Fruit fly (Drosophila melanogaster) whole organism, embryonic: ENCODE data around the gene Ipo9.

Experiments
- Abd-B ChIP-seq: fragments of 200-800 bp; sonication (Bioruptor generic); optimal IDR thresholded peaks from 2 replicates; lab custom pipeline; 2018; ENCODE audit warnings: missing biosample characterization, mild to moderate bottlenecking, missing genetic modification characterization, moderate library complexity
- Antp ChIP-seq: fragments of 200-800 bp; sonication (Bioruptor generic); optimal IDR thresholded peaks from 3 replicates; lab custom pipeline; 2016; ENCODE audit warnings: missing biosample characterization, missing genetic modification characterization
- CG11560 ChIP-seq: fragments of 200-800 bp; sonication (Bioruptor generic); IDR thresholded peaks from 3 replicates; pipeline ENCODE4 v1.3.6; 2022; ENCODE audit warnings: missing biosample characterization, missing genetic modification characterization
- CG11695 ChIP-seq: fragments of 200-800 bp; sonication (Bioruptor generic); IDR thresholded peaks from 3 replicates; pipeline ENCODE4 v1.3.6; 2022; ENCODE audit warnings: missing biosample characterization, missing genetic modification characterization
- CG14014 ChIP-seq: fragments of 200-800 bp; sonication (Bioruptor generic); IDR thresholded peaks from 2 replicates; pipeline ENCODE4 v1.3.6; 2022; ENCODE audit warnings: missing biosample characterization, missing genetic modification characterization
- CG14667 ChIP-seq: fragments of 200-800 bp; sonication (Bioruptor generic); IDR thresholded peaks from 2 replicates; pipeline ENCODE4 v1.3.6; 2022; ENCODE audit warnings: missing biosample characterization, missing genetic modification characterization
- CG16779 ChIP-seq: fragments of 200-800 bp; sonication (Bioruptor generic); IDR thresholded peaks from 2 replicates; pipeline ENCODE4 v1.3.6; 2022; ENCODE audit warnings: missing biosample characterization, missing genetic modification characterization
- CG17186 ChIP-seq: fragments of 200-800 bp; sonication (Bioruptor generic); optimal IDR thresholded peaks from 3 replicates; lab custom pipeline; 2017; ENCODE audit warnings: missing biosample characterization, missing genetic modification reagents, missing genetic modification characterization
- CG17328 ChIP-seq: fragments of 200-800 bp; sonication (Bioruptor generic); IDR thresholded peaks from 2 replicates; pipeline ENCODE4 v1.3.6; 2022; ENCODE audit warnings: missing biosample characterization, missing genetic modification characterization
- CG17361 ChIP-seq: fragments of 200-800 bp; sonication (Bioruptor generic); IDR thresholded peaks from 3 replicates; pipeline ENCODE4 v1.3.6; 2022; ENCODE audit warnings: missing biosample characterization, missing genetic modification characterization
- CG18599 ChIP-seq: fragments of 200-800 bp; sonication (Bioruptor generic); optimal IDR thresholded peaks from 3 replicates; lab custom pipeline; 2017; ENCODE audit warnings: missing biosample characterization, missing genetic modification characterization, mild to moderate bottlenecking, moderate library complexity, missing genetic modification reagents
- CG18764 ChIP-seq: fragments of 200-800 bp; sonication (Bioruptor generic); optimal IDR thresholded peaks from 3 replicates; lab custom pipeline; 2016; ENCODE audit warnings: missing biosample characterization, missing genetic modification characterization
- CG31441 ChIP-seq: fragments of 200-800 bp; sonication (Bioruptor generic); IDR thresholded peaks from 2 replicates; pipeline ENCODE4 v1.3.6; 2022; ENCODE audit warnings: missing biosample characterization, missing genetic modification characterization
- CG3281 ChIP-seq: fragments of 200-800 bp; sonication (Bioruptor generic); optimal IDR thresholded peaks from 3 replicates; lab custom pipeline; 2017; ENCODE audit warnings: missing biosample characterization, mild to moderate bottlenecking, missing genetic modification characterization
- CG4424 ChIP-seq: fragments of 200-800 bp; sonication (Bioruptor generic); optimal IDR thresholded peaks from 3 replicates; lab custom pipeline; 2016; ENCODE audit warnings: missing biosample characterization, missing genetic modification characterization
- CG4854 ChIP-seq: fragments of 200-800 bp; sonication (Bioruptor generic); optimal IDR thresholded peaks from 2 replicates; lab custom pipeline; 2016; ENCODE audit warnings: missing biosample characterization, missing genetic modification characterization, inconsistent platforms
- CG5953 ChIP-seq: fragments of 200-800 bp; sonication (Bioruptor generic); IDR thresholded peaks from 2 replicates; pipeline ENCODE4 v1.3.6; 2022; ENCODE audit warnings: missing biosample characterization, missing genetic modification characterization
- CG6175 ChIP-seq: fragments of 200-800 bp; sonication (Bioruptor generic); IDR thresholded peaks from 3 replicates; pipeline ENCODE4 v1.3.6; 2022; ENCODE audit warnings: missing biosample characterization, missing genetic modification characterization
- CG6791 ChIP-seq: fragments of 200-800 bp; sonication (Bioruptor generic); IDR thresholded peaks from 3 replicates; pipeline ENCODE4 v1.3.6; 2022; ENCODE audit warnings: missing biosample characterization, missing genetic modification characterization; ENCODE audit not compliant: partially characterized antibody
- CG8089 ChIP-seq: fragments of 200-800 bp; sonication (Bioruptor generic); optimal IDR thresholded peaks from 3 replicates; lab custom pipeline; 2016; ENCODE audit warnings: missing biosample characterization, missing genetic modification characterization
- CG9609 ChIP-seq: fragments of 200-800 bp; sonication (Bioruptor generic); optimal IDR thresholded peaks from 3 replicates; lab custom pipeline; 2016; ENCODE audit warnings: missing biosample characterization, missing genetic modification characterization
- CoRest ChIP-seq: fragments of 200-800 bp; sonication (Bioruptor generic); optimal IDR thresholded peaks from 3 replicates; lab custom pipeline; 2018; ENCODE audit warnings: missing biosample characterization, mild to moderate bottlenecking, missing genetic modification characterization, moderate library complexity
- Dip2 ChIP-seq: fragments of 200-800 bp; sonication (Bioruptor generic); IDR thresholded peaks from 2 replicates; pipeline ENCODE4 v1.3.6; 2022; ENCODE audit warnings: missing biosample characterization, missing genetic modification characterization
- HmgZ ChIP-seq: fragments of 200-800 bp; sonication (Bioruptor generic); optimal IDR thresholded peaks from 2 replicates; lab custom pipeline; 2018; ENCODE audit warnings: missing biosample characterization, mild to moderate bottlenecking, missing genetic modification characterization
- Hr3 ChIP-seq: fragments of 200-800 bp; sonication (Bioruptor generic); optimal IDR thresholded peaks from 3 replicates; lab custom pipeline; 2016; ENCODE audit warnings: missing biosample characterization, missing genetic modification characterization
- Meics ChIP-seq: fragments of 200-800 bp; sonication (Bioruptor generic); optimal IDR thresholded peaks from 2 replicates; lab custom pipeline; 2017; ENCODE audit warnings: missing biosample characterization, mild to moderate bottlenecking, missing genetic modification characterization
- Mrtf ChIP-seq: fragments of 200-800 bp; sonication (Bioruptor generic); IDR thresholded peaks from 3 replicates; pipeline ENCODE4 v1.3.6; 2022; ENCODE audit warnings: missing biosample characterization, missing genetic modification characterization
- Nf-YC ChIP-seq: fragments of 200-800 bp; optimal IDR thresholded peaks from 3 replicates; lab custom pipeline; 2019; ENCODE audit warnings: missing biosample characterization, mild to moderate bottlenecking, missing genetic modification characterization, moderate library complexity
- Sry-δ ChIP-seq: fragments of 200-800 bp; sonication (Bioruptor generic); optimal IDR thresholded peaks from 2 replicates; lab custom pipeline; 2016; ENCODE audit warnings: missing biosample characterization, missing genetic modification characterization
- aop ChIP-seq: fragments of 200-800 bp; sonication (Bioruptor generic); IDR thresholded peaks from 2 replicates; pipeline ENCODE4 v1.3.6; 2022; ENCODE audit warnings: missing biosample characterization, missing genetic modification characterization
- ap ChIP-seq: fragments of 200-800 bp; sonication (Bioruptor generic); IDR thresholded peaks from 2 replicates; pipeline ENCODE4 v1.3.6; 2022; ENCODE audit warnings: missing biosample characterization, missing genetic modification characterization
- ara ChIP-seq: fragments of 200-800 bp; sonication (Bioruptor generic); IDR thresholded peaks from 2 replicates; pipeline ENCODE4 v1.3.6; 2022; ENCODE audit warnings: missing biosample characterization, missing genetic modification characterization
- cad ChIP-seq: fragments of >200 bp; optimal IDR thresholded peaks from 2 replicates; lab custom pipeline; 2017; ENCODE audit warnings: missing biosample characterization, missing genetic modification characterization
- chn ChIP-seq: fragments of 200-800 bp; sonication (Bioruptor generic); optimal IDR thresholded peaks from 2 replicates; lab custom pipeline; 2016; ENCODE audit warnings: missing biosample characterization, missing genetic modification characterization
- ci ChIP-seq: fragments of 200-800 bp; sonication (Bioruptor generic); IDR thresholded peaks from 3 replicates; pipeline ENCODE4 v1.3.6; 2022; ENCODE audit warnings: missing biosample characterization, missing genetic modification characterization
- corto ChIP-seq: fragments of 200-800 bp; sonication (Bioruptor generic); optimal IDR thresholded peaks from 2 replicates; lab custom pipeline; 2016; ENCODE audit warnings: missing biosample characterization, mild to moderate bottlenecking, missing genetic modification characterization, moderate library complexity
- da ChIP-seq: fragments of 200-800 bp; sonication (Bioruptor generic); optimal IDR thresholded peaks from 2 replicates; lab custom pipeline; 2016; ENCODE audit warnings: missing biosample characterization, missing genetic modification characterization
- dati ChIP-seq: fragments of 200-800 bp; sonication (Bioruptor generic); IDR thresholded peaks from 2 replicates; pipeline ENCODE4 v1.3.6; 2022; ENCODE audit warnings: missing biosample characterization, missing genetic modification characterization
- dimm ChIP-seq: fragments of 200-800 bp; sonication (Bioruptor generic); IDR thresholded peaks from 2 replicates; pipeline ENCODE4 v1.3.6; 2022; ENCODE audit warnings: missing biosample characterization, missing genetic modification characterization
- dm ChIP-seq: fragments of 200-800 bp; sonication (Bioruptor generic); optimal IDR thresholded peaks from 3 replicates; lab custom pipeline; 2016; ENCODE audit warnings: missing biosample characterization, missing genetic modification characterization
- gcm2 ChIP-seq: fragments of 200-800 bp; sonication (Bioruptor generic); optimal IDR thresholded peaks from 2 replicates; lab custom pipeline; 2016; ENCODE audit warnings: missing biosample characterization, missing genetic modification characterization
- knrl ChIP-seq: fragments of 200-800 bp; sonication (Bioruptor generic); IDR thresholded peaks from 3 replicates; pipeline ENCODE4 v1.3.6; 2022; ENCODE audit warnings: missing biosample characterization, missing genetic modification characterization; ENCODE audit not compliant: partially characterized antibody
- lbe ChIP-seq: fragments of 200-800 bp; sonication (Bioruptor generic); optimal IDR thresholded peaks from 2 replicates; lab custom pipeline; 2016; ENCODE audit warnings: missing biosample characterization, mild to moderate bottlenecking, missing genetic modification characterization
- mld ChIP-seq: fragments of 200-800 bp; sonication (Bioruptor generic); IDR thresholded peaks from 3 replicates; pipeline ENCODE4 v1.3.6; 2022; ENCODE audit warnings: missing biosample characterization, missing genetic modification characterization; ENCODE audit not compliant: partially characterized antibody
- nerfin-2 ChIP-seq: fragments of 200-800 bp; sonication (Bioruptor generic); IDR thresholded peaks from 2 replicates; pipeline ENCODE4 v1.3.6; 2022; ENCODE audit warnings: missing biosample characterization, missing genetic modification characterization; ENCODE audit not compliant: partially characterized antibody
- oc ChIP-seq: fragments of 200-800 bp; sonication (Bioruptor generic); optimal IDR thresholded peaks from 2 replicates; lab custom pipeline; 2018; ENCODE audit warnings: missing biosample characterization, mild to moderate bottlenecking, missing genetic modification characterization, moderate library complexity
- pb ChIP-seq: fragments of 200-800 bp; sonication (Bioruptor generic); optimal IDR thresholded peaks from 3 replicates; lab custom pipeline; 2016; ENCODE audit warnings: missing biosample characterization, missing genetic modification characterization
- pfk ChIP-seq: fragments of 200-800 bp; sonication (Bioruptor generic); optimal IDR thresholded peaks from 2 replicates; lab custom pipeline; 2018; ENCODE audit warnings: missing biosample characterization, mild to moderate bottlenecking, missing genetic modification characterization, moderate library complexity
- pros ChIP-seq: fragments of 200-800 bp; sonication (Bioruptor generic); optimal IDR thresholded peaks from 3 replicates; lab custom pipeline; 2019; ENCODE audit warnings: missing biosample characterization, mild to moderate bottlenecking, missing genetic modification characterization, moderate library complexity
- slp2 ChIP-seq: fragments of 200-800 bp; sonication (Bioruptor generic); optimal IDR thresholded peaks from 2 replicates; lab custom pipeline; 2016; ENCODE audit warnings: missing biosample characterization, missing genetic modification characterization
- stwl ChIP-seq: fragments of 200-800 bp; sonication (Bioruptor generic); optimal IDR thresholded peaks from 3 replicates; lab custom pipeline; 2018; ENCODE audit warnings: missing biosample characterization, mild to moderate bottlenecking, missing genetic modification characterization, moderate library complexity

The Ipo9 gene

DNA sequence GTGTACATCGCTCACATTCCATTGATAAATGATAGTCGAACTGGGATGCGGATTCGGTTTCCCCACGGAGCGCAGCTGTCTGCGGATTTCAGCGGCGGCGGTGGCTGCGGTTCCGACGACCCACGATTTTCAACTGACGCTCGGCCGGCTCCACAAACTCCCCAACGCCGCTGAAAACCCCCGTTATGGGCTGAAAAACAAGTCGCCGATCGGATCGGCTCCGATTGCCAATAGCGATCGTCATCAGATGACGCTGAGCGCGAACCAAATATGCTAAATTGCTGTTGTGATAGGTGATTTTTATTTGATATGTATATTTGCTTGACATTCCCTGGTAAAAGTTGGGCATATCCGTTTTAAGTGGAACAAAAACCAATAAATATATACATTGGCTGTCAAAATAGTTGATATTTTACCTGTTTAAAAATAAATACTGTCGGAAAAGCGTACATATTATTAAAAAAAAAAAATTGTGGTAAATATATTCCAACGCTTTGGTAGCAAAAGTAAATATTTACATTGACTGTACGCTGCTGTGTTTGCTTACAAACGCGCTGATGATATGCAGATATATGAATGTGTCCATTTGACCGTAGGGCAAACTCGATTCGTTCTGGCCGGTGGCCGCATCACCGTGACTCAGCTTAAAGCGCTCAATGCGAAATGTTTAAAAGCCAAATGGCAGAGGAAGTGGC, 42.0 kb downstream of the Ipo9 start (continued):
- TF ChIP-seq CG31441, result peak; percentile 40; the same call in 1 of the 2 replicates
- peak; percentile 13 for TF ChIP-seq corto (GFP tag; lab: Kevin White, UChicago)
- no peak for TF ChIP-seq pfk (GFP tag; lab: Kevin White, UChicago)
- TF ChIP-seq CG11695 (GFP tag; lab: Robert Waterston, UW), result peak; percentile 51; the same call in 1 of the 3 replicates
- TF ChIP-seq CG17186 (GFP tag; lab: Kevin White, UChicago), result no peak
- TF ChIP-seq CG3281 (GFP tag; lab: Kevin White, UChicago), result peak; percentile 74
- TF ChIP-seq CG14667 (GFP tag; lab: Robert Waterston, UW), result peak; percentile 44
- peak; percentile 41; the same call in 1 of the 3 replicates for TF ChIP-seq CG11560
- peak; percentile 72 for TF ChIP-seq CG17361 (GFP tag; lab: Robert Waterston, UW)
- no peak for TF ChIP-seq gcm2 (GFP tag; lab: Kevin White, UChicago)
- no peak for TF ChIP-seq chn
- TF ChIP-seq Dip2 (GFP tag; lab: Robert Waterston, UW), result 0 out of 2 replicates have a peak, but pooled peaks have one; percentile 13
- TF ChIP-seq stwl (tag; lab: Kevin White, UChicago), result no peak
- TF ChIP-seq lbe (GFP tag; lab: Kevin White, UChicago), result peak; percentile 18
- peak; percentile 65 for TF ChIP-seq Hr3
- TF ChIP-seq knrl, result no peak
- no peak for TF ChIP-seq dm (GFP tag; lab: Kevin White, UChicago)
- TF ChIP-seq slp2, result peak; percentile 34
- peak; percentile 57; the same call in 1 of the 2 replicates for TF ChIP-seq CG14014
- TF ChIP-seq dati (GFP tag; lab: Robert Waterston, UW), result no peak
- no peak for TF ChIP-seq CG16779 (GFP tag; lab: Robert Waterston, UW)
- no peak for TF ChIP-seq ci (GFP tag; lab: Robert Waterston, UW)
- TF ChIP-seq Meics (GFP tag; lab: Kevin White, UChicago), result peak; percentile 74
- no peak for TF ChIP-seq ara (GFP tag; lab: Robert Waterston, UW)
- TF ChIP-seq CG18599, result peak; percentile 50
- TF ChIP-seq dimm, result no peak
- TF ChIP-seq CG4854 (GFP tag; lab: Kevin White, UChicago), result peak; percentile 30
- 0 out of 3 replicates have a peak, but pooled peaks have one; percentile 29 for TF ChIP-seq Mrtf
- TF ChIP-seq Nf-YC (tag; lab: Kevin White, UChicago), result peak; percentile 8
- no peak for TF ChIP-seq aop
- no peak for TF ChIP-seq oc
- no peak for TF ChIP-seq nerfin-2 (GFP tag; lab: Robert Waterston, UW)
- TF ChIP-seq Antp (GFP tag; lab: Kevin White, UChicago), result peak; percentile 11
- no peak for TF ChIP-seq ap (GFP tag; lab: Robert Waterston, UW)
- peak; percentile 5 for TF ChIP-seq pb (GFP tag; lab: Kevin White, UChicago)
- TF ChIP-seq CG6791 (GFP tag; lab: Robert Waterston, UW), result no peak
- no peak for TF ChIP-seq pros
- peak; percentile 78 for TF ChIP-seq Abd-B (GFP tag; lab: Kevin White, UChicago)
- TF ChIP-seq CG5953, result no peak
- TF ChIP-seq cad, result no peak
- no peak for TF ChIP-seq Sry-δ (GFP tag; lab: Kevin White, UChicago)
- TF ChIP-seq CG8089 (GFP tag; lab: Kevin White, UChicago), result no peak
- TF ChIP-seq CoRest (tag; lab: Kevin White, UChicago), result peak; percentile 80
- TF ChIP-seq mld (GFP tag; lab: Robert Waterston, UW), result no peak
- TF ChIP-seq CG6175 (GFP tag; lab: Robert Waterston, UW), result no peak
- no peak for TF ChIP-seq CG17328
- peak; percentile 18 for TF ChIP-seq CG18764 (GFP tag; lab: Kevin White, UChicago)
- peak; percentile 51 for TF ChIP-seq HmgZ (tag; lab: Kevin White, UChicago)
- TF ChIP-seq da, result no peak
- peak; percentile 26 for TF ChIP-seq CG9609 (GFP tag; lab: Kevin White, UChicago)
- peak; percentile 11 for TF ChIP-seq CG4424 (GFP tag; lab: Kevin White, UChicago)
